Fruit fly (Drosophila melanogaster): ENCODE data around the gene CG3091.

dm6 chrX:2225138-2225537 is 28.9 kb downstream of the CG3091 start, which contains the start of gene pcx:
- TF ChIP-seq CG1620 (GFP tag; optimal IDR thresholded peaks at IDR 0.05), result no peak
- TF ChIP-seq Clk (GFP tag; optimal IDR thresholded peaks at IDR 0.05), result no peak
- no peak for TF ChIP-seq Crg-1 (GFP tag; optimal IDR thresholded peaks at IDR 0.05)
- no peak for TF ChIP-seq tj (GFP tag; optimal IDR thresholded peaks at IDR 0.05)
- TF ChIP-seq Hr96 (GFP tag; optimal IDR thresholded peaks at IDR 0.05), result no peak
